Worm (Caenorhabditis elegans) whole organism, L1 larva: ENCODE data around the gene fbxa-158.
"Not testable (repeated sequence)": the region's sequence is repeated elsewhere in the genome, so short reads cannot be mapped to it uniquely, and the experiment has no call there.

Experiments used
- elt-3 ChIP-seq, 6 experiments: fragments of 150-350 bp in 1 of 6; sonication (generic microtip); optimal IDR thresholded peaks; 2 replicates each; lab custom pipeline; 2017 to 2018; ENCODE audit warnings: missing biosample characterization in 6 of 6, missing genetic modification characterization in 6 of 6, inconsistent platforms in 1 of 6
- fos-1 ChIP-seq: fragments of 150-350 bp; optimal IDR thresholded peaks from 2 replicates; lab custom pipeline; 2014; ENCODE audit warnings: missing biosample characterization, missing genetic modification characterization
- isw-1 ChIP-seq: fragments of 200-800 bp; sonication (Bioruptor generic); IDR thresholded peaks from 2 replicates; pipeline ENCODE4 v1.3.6; 2022; ENCODE audit warnings: missing genetic modification characterization, missing compliant biosample characterization
- nhr-12 ChIP-seq: sonication (generic microtip); optimal IDR thresholded peaks from 2 replicates; lab custom pipeline; 2017; ENCODE audit warnings: missing biosample characterization, missing genetic modification characterization
- nhr-77 ChIP-seq: fragments of 150-350 bp; optimal IDR thresholded peaks from 2 replicates; lab custom pipeline; 2014; ENCODE audit warnings: missing biosample characterization, missing genetic modification characterization

ce11 chrII:1661300-1661838 is 40.3 kb upstream of the fbxa-158 start:
- not testable (repeated sequence) for TF ChIP-seq isw-1 (GFP tag; lab: Robert Waterston, UW); elt-3 (tag; optimal IDR thresholded peaks at IDR 0.05; lab: Kevin White, UChicago); fos-1 (tag; lab: Kevin White, UChicago); nhr-77 (tag; lab: Kevin White, UChicago); nhr-12 (tag; lab: Kevin White, UChicago)
